Worm (Caenorhabditis elegans): ENCODE results near the gene F59E11.6.

DNA sequence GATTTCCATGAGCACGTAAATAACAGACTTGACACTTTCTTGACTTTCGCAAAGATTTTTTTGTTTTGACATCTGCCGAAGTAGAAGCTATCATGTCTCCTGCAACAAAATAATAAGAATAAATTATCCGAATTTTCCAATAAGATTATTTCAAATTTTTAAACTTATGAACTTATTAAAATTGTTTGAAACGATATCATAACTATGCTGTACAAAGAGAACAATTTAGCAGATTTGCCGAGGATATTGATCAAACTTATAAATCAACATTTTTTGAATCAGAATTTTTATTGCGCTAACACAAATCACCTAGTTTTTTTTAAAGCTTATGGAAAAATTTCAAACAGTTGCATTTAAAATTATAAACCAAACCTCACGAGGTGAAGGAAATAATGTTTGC lies 19.3 kb upstream of the F59E11.6 start, which contains the start of gene nhr-195:
- TF ChIP-seq scrt-1 (GFP tag; IDR thresholded peaks at IDR 0.05) (no peak), ets-7 (tag; optimal IDR thresholded peaks at IDR 0.05) (no peak), hmbx-1 (tag; optimal IDR thresholded peaks at IDR 0.05) (no peak), ceh-13 (GFP tag; optimal IDR thresholded peaks at IDR 0.05) (no peak), ceh-36 (tag; optimal IDR thresholded peaks at IDR 0.05) (no peak), ama-1 (optimal IDR thresholded peaks at IDR 0.05) (no peak), hmg-4 (GFP tag; optimal IDR thresholded peaks at IDR 0.05) (no peak), tra-4 (tag; optimal IDR thresholded peaks at IDR 0.05) (no peak), hnd-1 (tag; optimal IDR thresholded peaks at IDR 0.05) (no peak), pes-1 (GFP tag; IDR thresholded peaks at IDR 0.05) (no peak), F13C5.2 (tag; optimal IDR thresholded peaks at IDR 0.05) (no peak), sea-1 (GFP tag; conservative IDR thresholded peaks at IDR 0.05) (no peak)

Measured in whole organism, early embryonic.